Worm (Caenorhabditis elegans) whole organism, L3 larva: ENCODE data around the gene daf-4.

Source experiments
- R02D3.7 ChIP-seq: fragments of 150-350 bp; optimal IDR thresholded peaks from 2 replicates; lab custom pipeline; 2014; ENCODE audit warnings: missing biosample characterization, missing genetic modification characterization
- ZK546.5 ChIP-seq: sonication (generic microtip); optimal IDR thresholded peaks from 2 replicates; lab custom pipeline; 2017; ENCODE audit warnings: missing biosample characterization, missing genetic modification characterization
- aly-2 ChIP-seq: fragments of 150-350 bp; optimal IDR thresholded peaks from 2 replicates; lab custom pipeline; 2014; ENCODE audit warnings: missing biosample characterization, missing genetic modification characterization
- ama-1 ChIP-seq: fragments of 150-350 bp; optimal IDR thresholded peaks from 2 replicates; lab custom pipeline; 2018
- ceh-16 ChIP-seq: sonication (generic microtip); optimal IDR thresholded peaks from 2 replicates; lab custom pipeline; 2017; ENCODE audit warnings: missing biosample characterization, missing genetic modification characterization
- ceh-28 ChIP-seq: fragments of 150-350 bp; optimal IDR thresholded peaks from 2 replicates; lab custom pipeline; 2014; ENCODE audit warnings: missing biosample characterization, missing genetic modification reagents, missing genetic modification characterization
- ceh-82 ChIP-seq: fragments of 150-350 bp; optimal IDR thresholded peaks from 2 replicates; lab custom pipeline; 2014; ENCODE audit warnings: missing biosample characterization, missing genetic modification characterization
- ceh-9 ChIP-seq: sonication (generic microtip); optimal IDR thresholded peaks from 2 replicates; lab custom pipeline; 2018; ENCODE audit warnings: missing biosample characterization, missing genetic modification characterization
- daf-12 ChIP-seq: fragments of 150-350 bp; optimal IDR thresholded peaks from 2 replicates; lab custom pipeline; 2014; ENCODE audit warnings: missing biosample characterization, missing genetic modification reagents, missing genetic modification characterization
- egl-27 ChIP-seq: sonication (generic microtip); optimal IDR thresholded peaks from 4 replicates; lab custom pipeline; 2017; ENCODE audit warnings: missing biosample characterization, missing genetic modification reagents, missing genetic modification characterization
- egl-5 ChIP-seq: fragments of 150-350 bp; optimal IDR thresholded peaks from 2 replicates; lab custom pipeline; 2017; ENCODE audit warnings: missing biosample characterization, missing genetic modification reagents, missing genetic modification characterization, inconsistent platforms
- elt-1 ChIP-seq: fragments of 150-350 bp; optimal IDR thresholded peaks from 2 replicates; lab custom pipeline; 2014; ENCODE audit warnings: missing biosample characterization, missing genetic modification characterization
- elt-2 ChIP-seq: sonication (generic microtip); optimal IDR thresholded peaks from 2 replicates; lab custom pipeline; 2016; ENCODE audit warnings: missing genetic modification reagents, mild to moderate bottlenecking, missing genetic modification characterization, missing compliant biosample characterization
- elt-3 ChIP-seq, 3 experiments: fragments of 150-350 bp in 1 of 3; sonication (generic microtip) in 2 of 3; optimal IDR thresholded peaks; 2 replicates in 2 of 3; 4 replicates in 1 of 3; lab custom pipeline; 2014 to 2017; ENCODE audit warnings: missing biosample characterization in 3 of 3, missing genetic modification characterization in 3 of 3
- eor-1 ChIP-seq, 2 experiments: fragments of 150-350 bp; optimal IDR thresholded peaks; 2 replicates each; lab custom pipeline; 2014 to 2018; ENCODE audit warnings: missing biosample characterization in 2 of 2, missing genetic modification characterization in 2 of 2
- fkh-10 ChIP-seq: sonication (generic microtip); optimal IDR thresholded peaks from 2 replicates; lab custom pipeline; 2017; ENCODE audit warnings: missing biosample characterization, missing genetic modification reagents, missing genetic modification characterization
- fkh-2 ChIP-seq: fragments of 150-350 bp; optimal IDR thresholded peaks from 2 replicates; lab custom pipeline; 2014; ENCODE audit warnings: missing biosample characterization, missing genetic modification reagents, missing genetic modification characterization
- fos-1 ChIP-seq: fragments of 150-350 bp; optimal IDR thresholded peaks from 2 replicates; lab custom pipeline; 2014; ENCODE audit warnings: missing biosample characterization, missing genetic modification characterization
- hmg-11 ChIP-seq: sonication (generic microtip); optimal IDR thresholded peaks from 2 replicates; lab custom pipeline; 2016; ENCODE audit warnings: missing genetic modification characterization, missing compliant biosample characterization
- jun-1 ChIP-seq: fragments of 150-350 bp; optimal IDR thresholded peaks from 2 replicates; lab custom pipeline; 2014; ENCODE audit warnings: missing biosample characterization, missing genetic modification reagents, missing genetic modification characterization
- lin-15B ChIP-seq: fragments of 150-350 bp; optimal IDR thresholded peaks from 2 replicates; lab custom pipeline; 2014; ENCODE audit warnings: missing biosample characterization, missing genetic modification characterization
- lin-39 ChIP-seq: fragments of 150-350 bp; optimal IDR thresholded peaks from 2 replicates; lab custom pipeline; 2018; ENCODE audit warnings: missing biosample characterization, missing genetic modification reagents, missing genetic modification characterization
- lsy-12 ChIP-seq: sonication (generic microtip); optimal IDR thresholded peaks from 2 replicates; lab custom pipeline; 2016; ENCODE audit warnings: mild to moderate bottlenecking, missing genetic modification characterization, missing compliant biosample characterization
- mdl-1 ChIP-seq: fragments of 150-350 bp; optimal IDR thresholded peaks from 2 replicates; lab custom pipeline; 2014; ENCODE audit warnings: missing biosample characterization, missing genetic modification characterization
- mml-1 ChIP-seq: fragments of 150-350 bp; sonication (generic microtip); optimal IDR thresholded peaks from 3 replicates; lab custom pipeline; 2014; ENCODE audit warnings: missing biosample characterization, missing genetic modification characterization
- nfya-1 ChIP-seq: sonication (generic microtip); optimal IDR thresholded peaks from 2 replicates; lab custom pipeline; 2017; ENCODE audit warnings: missing genetic modification characterization, mild to moderate bottlenecking, missing compliant biosample characterization, antibody characterized with exemption, moderate library complexity; ENCODE audit not compliant: insufficient read depth
- nhr-11 ChIP-seq: fragments of 150-350 bp; optimal IDR thresholded peaks from 2 replicates; lab custom pipeline; 2014; ENCODE audit warnings: missing biosample characterization, missing genetic modification characterization
- nhr-12 ChIP-seq: fragments of 150-350 bp; optimal IDR thresholded peaks from 2 replicates; lab custom pipeline; 2014; ENCODE audit warnings: missing biosample characterization, missing genetic modification characterization
- nhr-23 ChIP-seq: fragments of 150-350 bp; optimal IDR thresholded peaks from 2 replicates; lab custom pipeline; 2014; ENCODE audit warnings: missing biosample characterization, missing genetic modification reagents, missing genetic modification characterization
- nhr-237 ChIP-seq: fragments of 150-350 bp; optimal IDR thresholded peaks from 2 replicates; lab custom pipeline; 2014; ENCODE audit warnings: missing biosample characterization, missing genetic modification characterization
- nhr-25 ChIP-seq: sonication (generic microtip); optimal IDR thresholded peaks from 2 replicates; lab custom pipeline; 2017; ENCODE audit warnings: missing biosample characterization, missing genetic modification characterization
- nhr-28 ChIP-seq: fragments of 150-350 bp; optimal IDR thresholded peaks from 2 replicates; lab custom pipeline; 2014; ENCODE audit warnings: missing biosample characterization, missing genetic modification characterization
- nhr-43 ChIP-seq: sonication (generic microtip); optimal IDR thresholded peaks from 2 replicates; lab custom pipeline; 2016; ENCODE audit warnings: mild to moderate bottlenecking, missing genetic modification characterization, missing compliant biosample characterization; ENCODE audit not compliant: poor library complexity, severe bottlenecking
- nhr-67 ChIP-seq: fragments of 150-350 bp; optimal IDR thresholded peaks from 2 replicates; lab custom pipeline; 2014; ENCODE audit warnings: missing biosample characterization, missing genetic modification characterization
- nhr-76 ChIP-seq: fragments of 150-350 bp; sonication (generic microtip); optimal IDR thresholded peaks from 5 replicates; lab custom pipeline; 2014; ENCODE audit warnings: missing biosample characterization, missing genetic modification characterization
- nhr-77 ChIP-seq: fragments of 150-350 bp; optimal IDR thresholded peaks from 2 replicates; lab custom pipeline; 2014; ENCODE audit warnings: missing biosample characterization, missing genetic modification characterization
- pha-4 ChIP-seq: fragments of 150-350 bp; optimal IDR thresholded peaks from 2 replicates; lab custom pipeline; 2014; ENCODE audit warnings: missing biosample characterization, missing genetic modification reagents, missing genetic modification characterization
- pqm-1 ChIP-seq: fragments of 150-350 bp; optimal IDR thresholded peaks from 2 replicates; lab custom pipeline; 2017; ENCODE audit warnings: missing biosample characterization, missing genetic modification characterization, inconsistent platforms
- sea-2 ChIP-seq: fragments of 150-350 bp; sonication (generic microtip); optimal IDR thresholded peaks from 4 replicates; lab custom pipeline; 2014; ENCODE audit warnings: missing biosample characterization, missing genetic modification reagents, missing genetic modification characterization
- skn-1 ChIP-seq: fragments of 150-350 bp; optimal IDR thresholded peaks from 2 replicates; lab custom pipeline; 2014; ENCODE audit warnings: missing biosample characterization, missing genetic modification characterization
- snpc-4 ChIP-seq: fragments of 150-350 bp; optimal IDR thresholded peaks from 2 replicates; lab custom pipeline; 2014; ENCODE audit warnings: missing biosample characterization, missing genetic modification characterization
- tbx-2 ChIP-seq: sonication (generic microtip); optimal IDR thresholded peaks from 2 replicates; lab custom pipeline; 2016; ENCODE audit warnings: mild to moderate bottlenecking, missing genetic modification characterization, missing compliant biosample characterization
- unc-39 ChIP-seq: sonication (generic microtip); optimal IDR thresholded peaks from 4 replicates; lab custom pipeline; 2017; ENCODE audit warnings: missing biosample characterization, missing genetic modification characterization
- unc-62 ChIP-seq: fragments of 150-350 bp; sonication (generic microtip); optimal IDR thresholded peaks from 4 replicates; lab custom pipeline; 2014; ENCODE audit warnings: missing biosample characterization, missing genetic modification reagents, missing genetic modification characterization
- zag-1 ChIP-seq: fragments of 150-350 bp; optimal IDR thresholded peaks from 2 replicates; lab custom pipeline; 2014; ENCODE audit warnings: missing biosample characterization, missing genetic modification characterization
- ztf-11 ChIP-seq: fragments of 150-350 bp; optimal IDR thresholded peaks from 2 replicates; lab custom pipeline; 2014; ENCODE audit warnings: missing biosample characterization, missing genetic modification characterization
- ztf-4 ChIP-seq: fragments of 150-350 bp; optimal IDR thresholded peaks from 2 replicates; lab custom pipeline; 2014; ENCODE audit warnings: missing biosample characterization, missing genetic modification characterization

Gene daf-4

DNA sequence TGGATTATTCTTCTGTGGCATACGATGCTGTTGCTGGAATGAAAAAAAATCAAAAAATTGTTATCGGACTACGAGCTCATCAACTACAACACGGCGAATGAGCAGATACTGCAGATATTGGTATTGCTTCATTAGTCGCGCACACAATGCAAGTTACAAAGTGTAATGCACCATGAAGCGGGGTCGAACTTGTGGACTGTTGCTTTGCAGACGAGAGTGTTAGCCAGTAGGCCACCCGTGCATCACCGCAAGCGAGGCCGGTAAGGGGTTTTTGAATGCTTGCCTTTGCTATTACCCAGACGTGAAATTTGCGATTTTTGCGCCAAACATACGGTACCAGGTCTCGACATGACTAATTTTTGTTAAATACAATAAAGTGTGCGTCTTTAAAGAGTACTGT is 22.9 kb upstream of the daf-4 start (continued):
- TF ChIP-seq tbx-2 (tag; lab: Kevin White, UChicago): peak; percentile 56

DNA sequence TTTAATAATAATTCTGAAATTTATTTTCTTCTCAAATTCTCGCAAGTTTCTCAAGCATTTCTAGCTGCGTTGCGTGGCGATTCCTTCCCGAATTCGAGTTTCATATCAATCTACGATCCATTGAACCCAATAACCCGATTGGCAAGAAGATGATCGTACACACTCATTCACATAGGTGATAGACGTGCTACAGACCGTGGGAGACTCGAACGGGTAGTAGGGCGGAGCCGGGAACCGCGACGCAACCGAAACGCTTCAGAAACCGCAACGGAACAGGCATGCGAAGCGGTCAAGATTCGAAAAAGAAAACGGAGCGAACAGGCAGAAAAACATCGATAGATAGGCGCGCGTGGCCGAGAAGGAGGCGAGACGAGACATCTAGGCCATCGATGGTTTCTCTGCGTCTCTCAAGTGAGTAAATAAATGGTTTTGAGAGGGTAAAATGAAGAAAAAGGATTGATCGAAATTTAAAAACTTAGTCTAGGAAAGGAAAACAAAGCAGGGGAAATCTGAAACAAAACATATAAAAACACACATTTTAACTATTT is 21.4 kb upstream of the daf-4 start, which contains the start of gene madf-11:
Gene madf-11 (minus strand): TSS at position 51 of the 548 bp plus-strand sequence.
- TF ChIP-seq zag-1 (tag; lab: Kevin White, UChicago): no peak
- TF ChIP-seq mdl-1: no peak
- peak; percentile 39 for TF ChIP-seq pqm-1 (tag; lab: Kevin White, UChicago)
- no peak for TF ChIP-seq ZK546.5
- peak; percentile 69 for TF ChIP-seq R02D3.7 (tag; lab: Kevin White, UChicago)
- TF ChIP-seq ama-1 (lab: Kevin White, UChicago): no peak
- no peak for TF ChIP-seq nhr-12 (tag; lab: Kevin White, UChicago)
- peak; percentile 76 for TF ChIP-seq snpc-4
- TF ChIP-seq nhr-67 (tag; lab: Kevin White, UChicago): no peak
- no peak for TF ChIP-seq elt-1 (tag; lab: Kevin White, UChicago)
- no peak for TF ChIP-seq ceh-16 (tag; lab: Kevin White, UChicago)
- TF ChIP-seq egl-5: peak; percentile 76
- no peak for TF ChIP-seq sea-2
- peak; percentile 60 for TF ChIP-seq nhr-43 (tag; lab: Kevin White, UChicago)
- peak; percentile 38 for TF ChIP-seq fkh-10 (GFP tag; lab: Kevin White, UChicago)
- peak in 1 of 3 experiments; percentile 25 for TF ChIP-seq elt-3 (tag; optimal IDR thresholded peaks at IDR 0.05; lab: Kevin White, UChicago)
- peak; percentile 75 for TF ChIP-seq nhr-23 (tag; lab: Kevin White, UChicago)
- TF ChIP-seq hmg-11 (tag; lab: Kevin White, UChicago): no peak
- TF ChIP-seq eor-1 (tag; optimal IDR thresholded peaks at IDR 0.05; lab: Kevin White, UChicago): no peak
- no peak for TF ChIP-seq unc-39 (tag; lab: Kevin White, UChicago)
- no peak for TF ChIP-seq egl-27 (tag; lab: Kevin White, UChicago)
- no peak for TF ChIP-seq nhr-11 (tag; lab: Kevin White, UChicago)
- TF ChIP-seq nhr-237 (tag; lab: Kevin White, UChicago): no peak
- TF ChIP-seq aly-2 (tag; lab: Kevin White, UChicago): no peak
- no peak for TF ChIP-seq ztf-4 (tag; lab: Kevin White, UChicago)
- TF ChIP-seq pha-4 (tag; lab: Kevin White, UChicago): peak; percentile 93
- TF ChIP-seq nhr-77 (tag; lab: Kevin White, UChicago): no peak
- peak; percentile 94 for TF ChIP-seq lin-15B (tag; lab: Kevin White, UChicago)
- no peak for TF ChIP-seq nhr-76 (tag; lab: Kevin White, UChicago)
- peak; percentile 74 for TF ChIP-seq nhr-25
- TF ChIP-seq tbx-2 (tag; lab: Kevin White, UChicago): no peak
- TF ChIP-seq fos-1: no peak
- no peak for TF ChIP-seq nhr-28 (tag; lab: Kevin White, UChicago)
- peak; percentile 39 for TF ChIP-seq elt-2 (tag; lab: Kevin White, UChicago)
- no peak for TF ChIP-seq ceh-9 (tag; lab: Kevin White, UChicago)
- TF ChIP-seq ztf-11 (tag; lab: Kevin White, UChicago): no peak
- peak; percentile 54 for TF ChIP-seq jun-1
- no peak for TF ChIP-seq fkh-2 (tag; lab: Kevin White, UChicago)
- peak; percentile 75 for TF ChIP-seq lin-39 (tag; lab: Kevin White, UChicago)
- TF ChIP-seq skn-1 (tag; lab: Kevin White, UChicago): peak; percentile 8
- TF ChIP-seq lsy-12 (tag; lab: Kevin White, UChicago): no peak
- peak; percentile 5 for TF ChIP-seq ceh-82 (tag; lab: Kevin White, UChicago)
- TF ChIP-seq ceh-28 (tag; lab: Kevin White, UChicago): peak; percentile 84
- peak; percentile 80 for TF ChIP-seq nfya-1
- no peak for TF ChIP-seq mml-1
- TF ChIP-seq daf-12 (tag; lab: Kevin White, UChicago): no peak
- TF ChIP-seq unc-62 (GFP tag; lab: Kevin White, UChicago): no peak
